Worm (Caenorhabditis elegans): ENCODE data around the gene pssy-2.

Gene pssy-2

ce11 chrIII:13465918-13466592 lies 5.5 kb upstream of the pssy-2 start, which contains the start of gene cdk-5 (continued):
- TF ChIP-seq D2030.7 (GFP tag; IDR thresholded peaks at IDR 0.05) (peak; percentile 72; the same call in 1 of the 2 replicates), C06A6.2 (GFP tag; conservative IDR thresholded peaks at IDR 0.05) (no peak), rec-8 (tag; optimal IDR thresholded peaks at IDR 0.05) (no peak), ama-1 (optimal IDR thresholded peaks at IDR 0.05) (no peak), ama-1 (GFP tag; optimal IDR thresholded peaks at IDR 0.05) (no peak), ceh-100 (GFP tag; IDR thresholded peaks at IDR 0.05) (peak; percentile 58; the same call in 1 of the 2 replicates), ztf-28 (GFP tag; IDR thresholded peaks at IDR 0.05) (no peak), attf-5 (GFP tag; optimal IDR thresholded peaks at IDR 0.05) (peak; percentile 18), hlh-26 (GFP tag; conservative IDR thresholded peaks at IDR 0.05) (no peak), repo-1 (tag; optimal IDR thresholded peaks at IDR 0.05) (peak; percentile 69), mcd-1 (GFP tag; IDR thresholded peaks at IDR 0.05) (peak; percentile 68), ccch-3 (GFP tag; optimal IDR thresholded peaks at IDR 0.05) (no peak), unc-130 (GFP tag; optimal IDR thresholded peaks at IDR 0.05) (no peak), tlf-1 (GFP tag; optimal IDR thresholded peaks at IDR 0.05) (peak; percentile 68), F55B11.4 (tag; optimal IDR thresholded peaks at IDR 0.05; ENCODE audit: borderline replicate concordance, insufficient read depth) (no peak), dpff-1 (tag; optimal IDR thresholded peaks at IDR 0.05) (no peak), B0035.1 (tag; optimal IDR thresholded peaks at IDR 0.05) (no peak), T26A5.8 (tag; optimal IDR thresholded peaks at IDR 0.05) (no peak), Y53G8AR.9 (GFP tag; conservative IDR thresholded peaks at IDR 0.05) (peak; percentile 87; the same call in 1 of the 2 replicates), attf-3 (GFP tag; conservative IDR thresholded peaks at IDR 0.05) (no peak), egl-18 (GFP tag; IDR thresholded peaks at IDR 0.05) (no peak), mxl-1 (tag; optimal IDR thresholded peaks at IDR 0.05) (no peak), efl-1 (GFP tag; optimal IDR thresholded peaks at IDR 0.05) (peak; percentile 4), F49E8.2 (tag; optimal IDR thresholded peaks at IDR 0.05; ENCODE audit: insufficient read depth) (no peak), K11D2.4 (GFP tag; IDR thresholded peaks at IDR 0.05) (peak; percentile 69), F33H1.4 (GFP tag; IDR thresholded peaks at IDR 0.05) (peak; percentile 75), lin-40 (tag; optimal IDR thresholded peaks at IDR 0.05) (peak; percentile 87), lsl-1 (GFP tag; optimal IDR thresholded peaks at IDR 0.05) (peak; percentile 51), atf-7 (tag; optimal IDR thresholded peaks at IDR 0.05) (peak; percentile 16), lag-1 (GFP tag; IDR thresholded peaks at IDR 0.05) (no peak), ztf-22 (GFP tag; optimal IDR thresholded peaks at IDR 0.05) (no peak), rpc-1 (optimal IDR thresholded peaks at IDR 0.05) (no peak), rpc-1 (tag; optimal IDR thresholded peaks at IDR 0.05) (no peak), K12H6.12 (tag; optimal IDR thresholded peaks at IDR 0.05) (peak; percentile 19), snpc-3.4 (tag; optimal IDR thresholded peaks at IDR 0.05) (peak; percentile 72), ekl-4 (GFP tag; IDR thresholded peaks at IDR 0.05) (peak; percentile 86), egl-44 (GFP tag; IDR thresholded peaks at IDR 0.05) (no peak), ztf-18 (tag; optimal IDR thresholded peaks at IDR 0.05) (peak; percentile 96), lin-26 (GFP tag; IDR thresholded peaks at IDR 0.05) (no peak), sea-2 (GFP tag; IDR thresholded peaks at IDR 0.05) (no peak), rcor-1 (GFP tag; IDR thresholded peaks at IDR 0.05) (peak; percentile 67)

All from whole organism, young adult.